Fruit fly (Drosophila melanogaster) whole organism, prepupa: ENCODE measurements around the gene Ttc30.

ENCODE experiments used
- Blimp-1 ChIP-seq: fragments of 200-800 bp; sonication (Bioruptor generic); optimal IDR thresholded peaks from 3 replicates; lab custom pipeline; 2017; ENCODE audit warnings: missing biosample characterization, missing genetic modification characterization, mild to moderate bottlenecking, moderate library complexity, missing genetic modification reagents
- CG31627 ChIP-seq: fragments of 200-800 bp; sonication (Bioruptor generic); optimal IDR thresholded peaks from 3 replicates; lab custom pipeline; 2016; ENCODE audit warnings: missing biosample characterization, missing genetic modification characterization
- CG6854 ChIP-seq: fragments of 200-800 bp; sonication (Bioruptor generic); optimal IDR thresholded peaks from 2 replicates; lab custom pipeline; 2017; ENCODE audit warnings: missing biosample characterization, mild to moderate bottlenecking, missing genetic modification characterization
- Ets96B ChIP-seq: fragments of 200-800 bp; optimal IDR thresholded peaks from 2 replicates; lab custom pipeline; 2019; ENCODE audit warnings: missing biosample characterization, mild to moderate bottlenecking, missing genetic modification characterization, moderate library complexity
- Lpt ChIP-seq: fragments of 200-800 bp; sonication (Bioruptor generic); optimal IDR thresholded peaks from 3 replicates; lab custom pipeline; 2016; ENCODE audit warnings: missing biosample characterization, missing genetic modification characterization

DNA sequence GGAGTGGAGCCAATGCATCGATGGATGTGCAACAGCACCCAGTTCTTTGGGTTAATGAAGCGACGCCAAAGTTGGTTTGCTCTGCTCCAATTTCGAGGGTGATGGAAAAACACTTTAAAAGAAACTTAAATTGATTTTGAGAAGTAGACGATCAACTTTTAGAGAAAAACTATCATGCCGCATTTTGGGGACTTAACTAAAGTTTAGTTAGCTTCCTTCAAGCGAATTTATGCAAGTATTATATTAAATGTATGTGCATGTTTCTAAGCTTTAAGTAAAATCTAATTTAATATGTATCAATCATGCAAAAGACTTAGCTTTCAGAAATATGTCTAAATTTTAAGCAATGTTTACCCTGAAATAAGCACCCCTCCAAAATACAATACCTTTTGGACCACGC lies 23.7 kb downstream of the Ttc30 start, which contains the start of gene CG5122:
- no peak for TF ChIP-seq Blimp-1
- TF ChIP-seq CG6854 (GFP tag; lab: Kevin White, UChicago) = no peak
- TF ChIP-seq Ets96B (tag; lab: Kevin White, UChicago) = no peak
- no peak for TF ChIP-seq Lpt
- no peak for TF ChIP-seq CG31627 (GFP tag; lab: Kevin White, UChicago)
